Fruit fly (Drosophila melanogaster) whole organism, embryonic: ENCODE data around the gene CG42726.

Experiments used
- Antp ChIP-seq: fragments of 200-800 bp; sonication (Bioruptor generic); optimal IDR thresholded peaks from 3 replicates; lab custom pipeline; 2016; ENCODE audit warnings: missing biosample characterization, missing genetic modification characterization
- Asciz ChIP-seq: fragments of 200-800 bp; sonication (Bioruptor generic); optimal IDR thresholded peaks from 2 replicates; lab custom pipeline; 2017; ENCODE audit warnings: missing biosample characterization, mild to moderate bottlenecking, missing genetic modification characterization, missing genetic modification reagents
- Blimp-1 ChIP-seq: fragments of 200-800 bp; sonication (Bioruptor generic); optimal IDR thresholded peaks from 3 replicates; lab custom pipeline; 2018; ENCODE audit warnings: missing biosample characterization, missing genetic modification characterization, mild to moderate bottlenecking, moderate library complexity, missing genetic modification reagents
- CG10147 ChIP-seq: fragments of 200-800 bp; sonication (Bioruptor generic); optimal IDR thresholded peaks from 2 replicates; lab custom pipeline; 2019; ENCODE audit warnings: missing biosample characterization, mild to moderate bottlenecking, missing genetic modification characterization, moderate library complexity
- CG12391 ChIP-seq: fragments of 200-800 bp; sonication (Bioruptor generic); optimal IDR thresholded peaks from 3 replicates; lab custom pipeline; 2018; ENCODE audit warnings: missing biosample characterization, mild to moderate bottlenecking, missing genetic modification characterization, moderate library complexity
- CG12744 ChIP-seq: fragments of 200-800 bp; sonication (Bioruptor generic); optimal IDR thresholded peaks from 2 replicates; lab custom pipeline; 2016; ENCODE audit warnings: missing biosample characterization, missing genetic modification characterization
- CG13424 ChIP-seq: fragments of 200-800 bp; sonication (Bioruptor generic); optimal IDR thresholded peaks from 2 replicates; lab custom pipeline; 2019; ENCODE audit warnings: missing biosample characterization, mild to moderate bottlenecking, missing genetic modification characterization, moderate library complexity
- CG15269 ChIP-seq: fragments of 200-800 bp; sonication (Bioruptor generic); optimal IDR thresholded peaks from 2 replicates; lab custom pipeline; 2018; ENCODE audit warnings: missing biosample characterization, mild to moderate bottlenecking, missing genetic modification characterization, moderate library complexity
- CG17328 ChIP-seq: fragments of 200-800 bp; sonication (Bioruptor generic); IDR thresholded peaks from 2 replicates; pipeline ENCODE4 v1.3.6; 2022; ENCODE audit warnings: missing biosample characterization, missing genetic modification characterization
- CG3281 ChIP-seq: fragments of 200-800 bp; sonication (Bioruptor generic); optimal IDR thresholded peaks from 3 replicates; lab custom pipeline; 2017; ENCODE audit warnings: missing biosample characterization, mild to moderate bottlenecking, missing genetic modification characterization
- CG33557 ChIP-seq: fragments of 200-800 bp; sonication (Bioruptor generic); optimal IDR thresholded peaks from 2 replicates; lab custom pipeline; 2019; ENCODE audit warnings: missing biosample characterization, mild to moderate bottlenecking, missing genetic modification characterization, moderate library complexity
- CG6813 ChIP-seq: fragments of 200-800 bp; sonication (Bioruptor generic); optimal IDR thresholded peaks from 2 replicates; lab custom pipeline; 2017; ENCODE audit warnings: missing biosample characterization, missing genetic modification characterization, mild to moderate bottlenecking, moderate library complexity, missing genetic modification reagents
- CG6854 ChIP-seq: fragments of 200-800 bp; sonication (Bioruptor generic); optimal IDR thresholded peaks from 3 replicates; lab custom pipeline; 2017; ENCODE audit warnings: missing biosample characterization, mild to moderate bottlenecking, missing genetic modification characterization
- CG7745 ChIP-seq: fragments of 200-800 bp; sonication (Bioruptor generic); optimal IDR thresholded peaks from 2 replicates; lab custom pipeline; 2018; ENCODE audit warnings: missing biosample characterization, mild to moderate bottlenecking, missing genetic modification characterization, moderate library complexity
- CG9609 ChIP-seq: fragments of 200-800 bp; sonication (Bioruptor generic); optimal IDR thresholded peaks from 3 replicates; lab custom pipeline; 2016; ENCODE audit warnings: missing biosample characterization, missing genetic modification characterization
- CG9727 ChIP-seq: fragments of 200-800 bp; sonication (Bioruptor generic); optimal IDR thresholded peaks from 3 replicates; lab custom pipeline; 2017; ENCODE audit warnings: missing biosample characterization, mild to moderate bottlenecking, missing genetic modification characterization
- Dek ChIP-seq: fragments of 200-800 bp; sonication (Bioruptor generic); optimal IDR thresholded peaks from 3 replicates; lab custom pipeline; 2019; ENCODE audit warnings: missing biosample characterization, mild to moderate bottlenecking, missing genetic modification characterization, moderate library complexity
- Dip2 ChIP-seq: fragments of 200-800 bp; sonication (Bioruptor generic); IDR thresholded peaks from 2 replicates; pipeline ENCODE4 v1.3.6; 2022; ENCODE audit warnings: missing biosample characterization, missing genetic modification characterization
- E2f2 ChIP-seq: fragments of 200-800 bp; sonication (Bioruptor generic); IDR thresholded peaks from 2 replicates; pipeline ENCODE4 v1.3.6; 2022; ENCODE audit warnings: missing biosample characterization, missing genetic modification characterization
- Ets65A ChIP-seq: fragments of 200-800 bp; sonication (Bioruptor generic); peaks from one replicate; lab custom pipeline; 2016; ENCODE audit warnings: missing biosample characterization, missing genetic modification characterization
- Gug ChIP-seq: fragments of 200-800 bp; sonication (Bioruptor generic); IDR thresholded peaks from 4 replicates; pipeline ENCODE4 v1.3.6; 2022; ENCODE audit warnings: missing biosample characterization, missing genetic modification characterization
- H15 ChIP-seq: fragments of 200-800 bp; sonication (Bioruptor generic); IDR thresholded peaks from 3 replicates; pipeline ENCODE4 v1.3.6; 2022; ENCODE audit warnings: missing biosample characterization, missing genetic modification characterization
- Hand ChIP-seq: fragments of 200-800 bp; sonication (Bioruptor generic); optimal IDR thresholded peaks from 2 replicates; lab custom pipeline; 2017; ENCODE audit warnings: mild to moderate bottlenecking, missing biosample characterization, missing genetic modification reagents, missing genetic modification characterization
- Mrtf ChIP-seq: fragments of 200-800 bp; sonication (Bioruptor generic); IDR thresholded peaks from 3 replicates; pipeline ENCODE4 v1.3.6; 2022; ENCODE audit warnings: missing biosample characterization, missing genetic modification characterization
- Spps ChIP-seq: fragments of 200-800 bp; sonication (Bioruptor generic); optimal IDR thresholded peaks from 2 replicates; lab custom pipeline; 2018; ENCODE audit warnings: missing biosample characterization, mild to moderate bottlenecking, missing genetic modification characterization
- TFAM ChIP-seq: fragments of 200-800 bp; sonication (Bioruptor generic); optimal IDR thresholded peaks from 2 replicates; lab custom pipeline; 2017; ENCODE audit warnings: missing biosample characterization, missing genetic modification characterization, inconsistent platforms
- Vsx1 ChIP-seq: fragments of 200-800 bp; sonication (Bioruptor generic); optimal IDR thresholded peaks from 2 replicates; lab custom pipeline; 2017; ENCODE audit warnings: missing biosample characterization, mild to moderate bottlenecking, missing genetic modification characterization, missing genetic modification reagents
- al ChIP-seq: fragments of 200-800 bp; sonication (Bioruptor generic); IDR thresholded peaks from 2 replicates; pipeline ENCODE4 v1.3.6; 2022; ENCODE audit warnings: missing biosample characterization, missing genetic modification characterization
- aop ChIP-seq: fragments of 200-800 bp; sonication (Bioruptor generic); IDR thresholded peaks from 2 replicates; pipeline ENCODE4 v1.3.6; 2022; ENCODE audit warnings: missing biosample characterization, missing genetic modification characterization
- az2 ChIP-seq: fragments of 200-800 bp; sonication (Bioruptor generic); optimal IDR thresholded peaks from 3 replicates; lab custom pipeline; 2016; ENCODE audit warnings: missing biosample characterization, missing genetic modification characterization
- bab2 ChIP-seq: fragments of 200-800 bp; sonication (Bioruptor generic); optimal IDR thresholded peaks from 2 replicates; lab custom pipeline; 2016; ENCODE audit warnings: missing biosample characterization, missing genetic modification characterization
- chm ChIP-seq: fragments of 200-800 bp; sonication (Bioruptor generic); IDR thresholded peaks from 2 replicates; pipeline ENCODE4 v1.3.6; 2022; ENCODE audit warnings: missing biosample characterization, missing genetic modification characterization
- ci ChIP-seq: fragments of 200-800 bp; sonication (Bioruptor generic); IDR thresholded peaks from 3 replicates; pipeline ENCODE4 v1.3.6; 2022; ENCODE audit warnings: missing biosample characterization, missing genetic modification characterization
- ewg ChIP-seq: fragments of 200-800 bp; sonication (Bioruptor generic); optimal IDR thresholded peaks from 3 replicates; lab custom pipeline; 2017; ENCODE audit warnings: mild to moderate bottlenecking, missing biosample characterization, missing genetic modification reagents, missing genetic modification characterization
- fru ChIP-seq: fragments of >200 bp; optimal IDR thresholded peaks from 2 replicates; lab custom pipeline; 2017
- gsb ChIP-seq: fragments of 200-800 bp; sonication (Bioruptor generic); IDR thresholded peaks from 2 replicates; pipeline ENCODE4 v1.3.6; 2022; ENCODE audit warnings: missing biosample characterization, missing genetic modification characterization
- hkb ChIP-seq, 2 experiments: fragments of 200-800 bp in 1 of 2; fragments of >200 bp in 1 of 2; sonication (Bioruptor generic) in 1 of 2; IDR thresholded peaks in 1 of 2; optimal IDR thresholded peaks in 1 of 2; 2 replicates each; pipeline versions ENCODE4 v1.3.6 to Lab custom; 2017 to 2022; ENCODE audit warnings: missing biosample characterization in 1 of 2, missing genetic modification characterization in 1 of 2
- lilli ChIP-seq: fragments of 200-800 bp; sonication (Bioruptor generic); optimal IDR thresholded peaks from 3 replicates; lab custom pipeline; 2016; ENCODE audit warnings: missing biosample characterization, missing genetic modification characterization
- lola ChIP-seq, 3 experiments: fragments of >200 bp in 2 of 3; fragments of 200-800 bp in 1 of 3; sonication (Bioruptor generic) in 1 of 3; optimal IDR thresholded peaks; 2 replicates each; lab custom pipeline; 2017 to 2019; ENCODE audit warnings: missing biosample characterization in 3 of 3, missing genetic modification characterization in 3 of 3, mild to moderate bottlenecking in 1 of 3, moderate library complexity in 1 of 3
- otp ChIP-seq: fragments of 200-800 bp; sonication (Bioruptor generic); IDR thresholded peaks from 3 replicates; pipeline ENCODE4, ENCODE4 v1.3.6; 2022; ENCODE audit warnings: missing biosample characterization, missing genetic modification characterization
- pho ChIP-seq: fragments of 200-800 bp; sonication (Bioruptor generic); optimal IDR thresholded peaks from 2 replicates; lab custom pipeline; 2016; ENCODE audit warnings: missing biosample characterization, missing genetic modification characterization
- phol ChIP-seq: fragments of 200-800 bp; sonication (Bioruptor generic); optimal IDR thresholded peaks from 3 replicates; lab custom pipeline; 2018; ENCODE audit warnings: missing biosample characterization, mild to moderate bottlenecking, missing genetic modification characterization, moderate library complexity
- ro ChIP-seq: fragments of 200-800 bp; sonication (Bioruptor generic); IDR thresholded peaks from 2 replicates; pipeline ENCODE4 v1.3.6; 2022; ENCODE audit warnings: missing biosample characterization, missing genetic modification characterization
- sens ChIP-seq: fragments of 200-800 bp; sonication (Bioruptor generic); peaks from one replicate; lab custom pipeline; 2016; ENCODE audit warnings: missing biosample characterization, missing genetic modification characterization
- seq ChIP-seq: fragments of 200-800 bp; sonication (Bioruptor generic); IDR thresholded peaks from 2 replicates; pipeline ENCODE4 v1.3.6; 2022; ENCODE audit warnings: missing biosample characterization, missing genetic modification characterization
- sima ChIP-seq: fragments of 200-800 bp; sonication (Bioruptor generic); optimal IDR thresholded peaks from 2 replicates; lab custom pipeline; 2016; ENCODE audit warnings: missing biosample characterization, missing genetic modification characterization
- sr ChIP-seq: fragments of 200-800 bp; sonication (Bioruptor generic); IDR thresholded peaks from 3 replicates; pipeline ENCODE4 v1.3.6; 2022; ENCODE audit warnings: missing biosample characterization, missing genetic modification characterization
- ssp ChIP-seq: fragments of 200-800 bp; sonication (Bioruptor generic); IDR thresholded peaks from 2 replicates; pipeline ENCODE4 v1.3.6; 2022; ENCODE audit warnings: missing biosample characterization, missing genetic modification characterization
- trem ChIP-seq: fragments of 200-800 bp; optimal IDR thresholded peaks from 3 replicates; lab custom pipeline; 2019; ENCODE audit warnings: missing biosample characterization, mild to moderate bottlenecking, missing genetic modification characterization, moderate library complexity

The CG42726 gene

dm6 chr3R:15319912-15320746 lies 27.7 kb upstream of the CG42726 start, which contains the start of the genes CG6276 and CG44040 (continued):
- TF ChIP-seq CG6854 (GFP tag; lab: Kevin White, UChicago) (no peak), H15 (GFP tag; lab: Robert Waterston, UW) (0 out of 3 replicates have a peak, but pooled peaks have one; percentile 41), phol (tag; lab: Kevin White, UChicago) (peak; percentile 42), pho (GFP tag; lab: Kevin White, UChicago) (peak; percentile 69), sima (GFP tag; lab: Kevin White, UChicago) (no peak), CG15269 (peak; percentile 35), fru (no peak), Mrtf (peak; percentile 39; the same call in 1 of the 3 replicates), CG12744 (peak; percentile 34), Gug (GFP tag; lab: Robert Waterston, UW) (peak; percentile 19; the same call in 1 of the 4 replicates), lola (GFP tag; optimal IDR thresholded peaks at IDR 0.05; lab: Kevin White, UChicago) (peak in 1 of 3 experiments; percentile 19), az2 (GFP tag; lab: Kevin White, UChicago) (peak; percentile 27), E2f2 (GFP tag; lab: Robert Waterston, UW) (no peak), CG10147 (GFP tag; lab: Kevin White, UChicago) (peak; percentile 32), hkb (optimal IDR thresholded peaks at IDR 0.05; lab: Kevin White, UChicago) (peak; percentile 1), hkb (GFP tag; IDR thresholded peaks at IDR 0.05; lab: Robert Waterston, UW) (peak; percentile 52; the same call in 1 of the 2 replicates), ci (GFP tag; lab: Robert Waterston, UW) (peak; percentile 62; the same call in 2 of the 3 replicates), CG9609 (GFP tag; lab: Kevin White, UChicago) (peak; percentile 32), Dip2 (GFP tag; lab: Robert Waterston, UW) (no peak), Blimp-1 (GFP tag; lab: Kevin White, UChicago) (peak; percentile 13), Antp (peak; percentile 32), CG6813 (peak; percentile 36), chm (no peak), seq (no peak), Asciz (GFP tag; lab: Kevin White, UChicago) (peak; percentile 23), Vsx1 (no peak), CG12391 (tag; lab: Kevin White, UChicago) (peak; percentile 49), aop (GFP tag; lab: Robert Waterston, UW) (peak; percentile 23; the same call in 1 of the 2 replicates), sr (GFP tag; lab: Robert Waterston, UW) (no peak), Ets65A (GFP tag; lab: Kevin White, UChicago) (peak; percentile 92), CG17328 (GFP tag; lab: Robert Waterston, UW) (peak; percentile 24), ssp (no peak), al (GFP tag; lab: Robert Waterston, UW) (peak; percentile 9; the same call in 1 of the 2 replicates), CG33557 (no peak), ro (GFP tag; lab: Robert Waterston, UW) (0 out of 2 replicates have a peak, but pooled peaks have one; percentile 20), CG13424 (tag; lab: Kevin White, UChicago) (peak; percentile 55), Hand (GFP tag; lab: Kevin White, UChicago) (peak; percentile 57), TFAM (GFP tag; lab: Kevin White, UChicago) (no peak), sens (GFP tag; lab: Kevin White, UChicago) (peak; percentile 88), CG7745 (tag; lab: Kevin White, UChicago) (no peak), trem (tag; lab: Kevin White, UChicago) (peak; percentile 27), otp (GFP tag; lab: Robert Waterston, UW) (0 out of 3 replicates have a peak, but pooled peaks have one; percentile 23), ewg (GFP tag; lab: Kevin White, UChicago) (no peak), CG9727 (GFP tag; lab: Kevin White, UChicago) (peak; percentile 51), Spps (tag; lab: Kevin White, UChicago) (no peak), bab2 (GFP tag; lab: Kevin White, UChicago) (peak; percentile 24), gsb (GFP tag; lab: Robert Waterston, UW) (no peak), CG3281 (peak; percentile 70), lilli (GFP tag; lab: Kevin White, UChicago) (peak; percentile 64), Dek (peak; percentile 35)
